Fruit fly (Drosophila melanogaster): ENCODE results near the gene Sfp33A4.

DNA sequence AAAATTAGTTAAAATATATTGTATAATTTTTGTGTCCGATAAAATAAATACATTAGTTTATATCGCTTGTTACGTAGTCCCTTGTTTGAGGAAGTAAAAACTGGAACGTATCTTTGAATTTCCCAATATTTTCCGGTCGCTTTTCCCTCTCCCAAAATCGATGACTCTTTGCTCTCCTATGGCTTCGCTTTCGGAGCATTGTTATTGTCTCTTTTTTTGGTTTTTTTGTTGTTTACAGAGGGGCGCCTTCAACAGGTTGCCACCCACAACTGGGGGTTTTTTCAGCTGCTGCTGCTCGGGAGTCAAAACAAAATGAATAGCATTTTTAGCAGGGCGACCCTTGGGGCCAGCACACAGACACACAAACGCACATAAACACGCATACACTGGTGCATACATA lies 37.8 kb downstream of the Sfp33A4 start:
- TF ChIP-seq usp (GFP tag; optimal IDR thresholded peaks at IDR 0.05): no peak
- no peak for TF ChIP-seq psq (optimal IDR thresholded peaks at IDR 0.05)
- TF ChIP-seq pan (optimal IDR thresholded peaks at IDR 0.05): no peak
- no peak for TF ChIP-seq Dll (optimal IDR thresholded peaks at IDR 0.05)
